Worm (Caenorhabditis elegans): ENCODE data around the gene flh-2.
A peak's percentile ranks its signal among the peaks of the same experiment; 100 is the strongest.

ce11 chrIII:4962886-4963285, 11.0 kb downstream of the flh-2 start, which contains the start of gene C27F2.9:
- TF ChIP-seq skn-1 (tag; optimal IDR thresholded peaks at IDR 0.05) (no peak), R02D3.7 (tag; optimal IDR thresholded peaks at IDR 0.05) (peak; percentile 37), ztf-11 (tag; optimal IDR thresholded peaks at IDR 0.05) (no peak), alr-1 (tag; optimal IDR thresholded peaks at IDR 0.05) (no peak), blmp-1 (tag; optimal IDR thresholded peaks at IDR 0.05; ENCODE audit: insufficient read depth) (peak; percentile 63), ama-1 (optimal IDR thresholded peaks at IDR 0.05) (peak; percentile 73), lin-13 (GFP tag; optimal IDR thresholded peaks at IDR 0.05) (peak; percentile 89), nhr-77 (tag; optimal IDR thresholded peaks at IDR 0.05) (peak; percentile 76), nhr-129 (tag; optimal IDR thresholded peaks at IDR 0.05) (peak; percentile 78), snpc-4 (tag; optimal IDR thresholded peaks at IDR 0.05) (peak; percentile 71)
